Fruit fly (Drosophila melanogaster) Kc167 (cell line): Measurements from ENCODE around the gene CG12301.

Experiments used
- Myc ChIP-seq: fragments of >200 bp; optimal IDR thresholded peaks from 2 replicates; lab custom pipeline; 2017; ENCODE audit warnings: missing external identifiers
- Sin3A ChIP-seq: fragments of >200 bp; optimal IDR thresholded peaks from 2 replicates; lab custom pipeline; 2018; ENCODE audit warnings: missing external identifiers
- h ChIP-seq: fragments of >200 bp; optimal IDR thresholded peaks from 3 replicates; lab custom pipeline; 2018; ENCODE audit warnings: missing external identifiers
- insv ChIP-seq: fragments of >200 bp; optimal IDR thresholded peaks from 3 replicates; lab custom pipeline; 2018; ENCODE audit warnings: missing external identifiers
- psq ChIP-seq: fragments of >200 bp; optimal IDR thresholded peaks from 2 replicates; lab custom pipeline; 2017; ENCODE audit warnings: missing external identifiers
- ttk ChIP-seq: sonication (Bioruptor generic); optimal IDR thresholded peaks from 2 replicates; lab custom pipeline; 2017; ENCODE audit warnings: missing external identifiers

CG12301 gene

dm6 chr3L:15538582-15539490, 41.8 kb upstream of the CG12301 start:
- TF ChIP-seq insv (lab: Kevin White, UChicago) (no peak), Sin3A (no peak)

DNA sequence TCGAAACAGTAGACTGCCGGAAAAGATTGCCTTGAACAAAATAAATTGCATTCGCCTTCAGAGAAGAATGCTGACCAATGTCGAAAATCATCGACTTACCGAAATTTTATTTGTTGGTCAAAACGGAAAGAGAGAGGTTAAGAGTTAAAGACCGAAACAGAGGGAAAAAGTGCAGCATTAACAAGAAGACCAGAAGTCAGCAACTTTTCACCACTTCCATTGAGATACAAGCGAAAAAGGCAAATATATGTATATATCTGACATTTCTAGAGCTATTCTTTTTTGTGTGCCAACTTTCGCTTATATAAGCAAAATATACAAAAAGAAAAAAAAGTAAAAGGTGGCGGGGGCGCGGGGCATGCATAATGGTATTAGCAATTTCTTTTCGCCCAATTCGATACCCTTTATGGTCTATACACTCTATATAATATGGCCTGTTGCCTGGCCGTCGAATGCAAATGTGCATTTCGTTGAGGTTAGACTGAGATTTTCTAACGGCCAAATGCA, 40.6 kb upstream of the CG12301 start:
- TF ChIP-seq ttk (lab: Kevin White, UChicago) (no peak), psq (lab: Kevin White, UChicago) (no peak), insv (lab: Kevin White, UChicago) (no peak), h (lab: Kevin White, UChicago) (no peak), Sin3A (no peak), Myc (lab: Kevin White, UChicago) (no peak)

dm6 chr3L:15540682-15541081, 39.9 kb upstream of the CG12301 start:
- TF ChIP-seq psq (lab: Kevin White, UChicago) = no peak
- no peak for TF ChIP-seq h (lab: Kevin White, UChicago)
- TF ChIP-seq ttk (lab: Kevin White, UChicago) = no peak
- no peak for TF ChIP-seq Sin3A

DNA sequence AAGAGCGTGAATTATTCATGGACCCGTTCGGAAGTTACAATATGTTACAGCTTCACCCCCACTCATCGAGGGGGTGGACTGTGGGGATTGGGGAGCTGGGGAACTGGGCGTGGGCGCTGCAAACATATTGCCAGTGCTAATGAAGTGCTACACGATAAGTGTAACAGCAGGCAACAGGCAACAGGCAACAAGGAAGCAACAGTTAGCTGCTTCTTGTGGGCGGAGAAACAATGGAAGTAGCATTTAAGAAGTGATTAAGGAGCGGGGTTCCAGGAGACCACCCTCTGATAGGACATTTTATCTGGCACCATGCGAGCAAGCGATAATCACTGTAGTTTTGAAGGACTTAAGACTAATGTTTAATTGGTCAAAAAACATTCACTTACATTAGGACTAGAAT, 39.3 kb upstream of the CG12301 start:
- TF ChIP-seq Sin3A (no peak), psq (lab: Kevin White, UChicago) (no peak), insv (lab: Kevin White, UChicago) (no peak), Myc (lab: Kevin White, UChicago) (no peak), h (lab: Kevin White, UChicago) (no peak), ttk (lab: Kevin White, UChicago) (no peak)

DNA sequence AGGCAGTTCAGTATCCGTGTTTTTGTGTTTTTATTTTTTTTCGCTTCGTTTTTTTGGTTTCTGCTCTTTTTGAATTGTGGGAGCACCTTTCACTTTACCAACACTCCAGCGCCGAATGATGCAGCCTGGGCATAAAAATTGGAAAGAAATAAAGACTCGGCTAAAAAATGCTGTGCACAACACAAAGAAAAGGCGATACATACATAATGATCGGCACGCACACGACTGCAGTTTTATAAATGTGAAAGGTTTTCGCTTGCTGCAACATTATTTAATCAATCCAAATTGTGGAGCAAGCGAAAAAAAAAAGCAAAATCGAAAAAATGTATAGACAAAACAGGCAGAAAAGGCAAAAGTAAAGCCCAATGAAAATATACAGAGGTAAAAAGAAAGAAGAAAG, 37.6 kb upstream of the CG12301 start:
- TF ChIP-seq h (lab: Kevin White, UChicago) (no peak), ttk (lab: Kevin White, UChicago) (no peak), psq (lab: Kevin White, UChicago) (no peak), insv (lab: Kevin White, UChicago) (no peak), Sin3A (no peak), Myc (lab: Kevin White, UChicago) (no peak)

DNA sequence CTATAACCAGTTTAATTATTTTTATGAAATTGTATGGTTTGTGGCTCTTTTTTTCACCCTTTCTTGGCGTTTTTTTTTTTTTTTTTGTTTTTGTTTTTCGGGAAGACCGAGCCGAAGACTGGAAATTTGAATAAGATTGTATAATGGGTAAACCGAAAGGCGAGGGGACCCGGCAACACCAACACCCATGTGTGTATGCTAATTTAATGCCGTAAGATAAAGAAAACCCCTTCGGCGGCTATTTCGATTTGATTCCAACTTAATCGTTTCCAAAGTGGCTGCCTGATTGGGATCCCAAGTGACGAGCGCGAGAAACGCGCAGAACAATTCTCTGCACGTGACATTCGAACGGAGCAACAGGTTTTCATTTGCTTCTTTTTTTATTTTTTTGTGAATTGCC, 37.1 kb upstream of the CG12301 start:
- no peak for TF ChIP-seq h (lab: Kevin White, UChicago)
- no peak for TF ChIP-seq Myc (lab: Kevin White, UChicago)
- no peak for TF ChIP-seq psq (lab: Kevin White, UChicago)
- no peak for TF ChIP-seq insv (lab: Kevin White, UChicago)
- no peak for TF ChIP-seq ttk (lab: Kevin White, UChicago)
- no peak for TF ChIP-seq Sin3A

DNA sequence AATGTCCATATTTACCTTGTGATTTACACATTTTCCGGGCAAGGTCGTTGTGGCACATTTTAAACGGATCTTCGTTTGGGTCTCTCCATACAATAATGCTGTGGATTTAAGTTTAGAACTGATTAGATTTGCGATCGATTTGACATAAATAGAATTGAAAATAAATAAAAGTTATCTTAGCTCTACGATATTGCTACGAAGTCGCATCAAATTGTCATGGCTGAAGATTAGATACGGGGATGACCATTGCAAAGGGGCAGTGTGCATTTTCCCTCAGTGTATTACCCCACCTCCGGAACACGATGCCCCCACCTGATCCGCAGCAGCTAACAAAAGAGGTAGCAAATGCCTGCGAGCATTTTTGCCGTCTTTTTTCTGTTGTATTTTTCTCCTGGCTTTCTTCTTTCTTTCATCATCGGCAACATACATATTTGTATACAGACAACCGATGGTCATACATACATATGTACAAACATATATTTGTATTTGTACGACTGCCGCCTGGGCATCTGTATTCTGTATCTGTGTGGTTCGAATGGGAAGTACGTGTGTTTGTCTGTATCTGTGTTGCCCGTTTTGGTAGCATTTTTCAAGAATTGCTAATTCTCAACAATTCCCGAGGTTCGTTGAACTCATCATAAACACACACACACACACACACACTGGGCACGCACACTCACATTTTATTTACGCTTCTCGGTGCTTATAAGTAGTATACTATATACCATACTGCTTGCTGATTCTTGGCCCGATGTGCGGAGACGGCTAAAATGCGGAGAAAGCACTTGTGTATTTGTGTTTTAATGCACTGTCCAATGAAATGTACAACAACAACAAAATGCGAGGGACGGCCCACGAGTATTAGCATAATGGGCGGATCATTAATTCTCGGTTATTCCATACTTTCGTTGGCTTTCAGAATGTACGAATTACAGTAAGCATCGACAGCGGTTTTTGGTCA, 35.9 kb upstream of the CG12301 start:
- TF ChIP-seq ttk (lab: Kevin White, UChicago) = no peak
- TF ChIP-seq insv (lab: Kevin White, UChicago) = no peak
- no peak for TF ChIP-seq psq (lab: Kevin White, UChicago)
- TF ChIP-seq Myc (lab: Kevin White, UChicago) = no peak
- no peak for TF ChIP-seq h (lab: Kevin White, UChicago)
- TF ChIP-seq Sin3A = no peak

DNA sequence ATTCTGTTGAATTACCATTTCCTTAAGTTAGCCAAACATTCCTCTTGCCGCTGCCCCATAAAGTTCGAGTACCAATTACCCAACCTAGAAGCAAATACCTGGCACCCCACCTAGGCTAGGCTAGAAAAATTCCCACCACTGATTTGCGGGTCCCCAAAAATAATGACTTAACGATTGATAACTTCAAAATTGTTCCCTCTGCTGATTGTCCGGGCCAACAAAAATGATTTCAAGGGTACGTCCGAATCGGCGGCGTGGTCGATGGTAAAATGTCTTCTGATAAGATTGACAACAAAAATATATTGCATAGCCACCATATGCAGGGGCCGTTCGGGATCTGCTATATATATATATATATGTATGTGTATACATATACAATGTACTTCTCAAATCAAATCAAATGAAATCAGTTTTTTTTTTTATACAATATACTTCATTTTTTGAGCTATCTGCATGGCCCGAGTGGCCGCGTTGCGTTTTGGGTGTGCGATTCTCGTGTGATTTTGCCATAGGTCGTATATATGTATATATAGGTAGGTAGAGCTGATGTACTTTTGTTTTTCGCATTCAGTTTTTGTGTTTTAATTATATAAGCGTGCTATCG, 33.3 kb upstream of the CG12301 start:
- TF ChIP-seq psq (lab: Kevin White, UChicago) = no peak
- TF ChIP-seq insv (lab: Kevin White, UChicago) = no peak
- TF ChIP-seq Sin3A = no peak
- TF ChIP-seq Myc (lab: Kevin White, UChicago) = no peak
- TF ChIP-seq ttk (lab: Kevin White, UChicago) = no peak
- no peak for TF ChIP-seq h (lab: Kevin White, UChicago)

DNA sequence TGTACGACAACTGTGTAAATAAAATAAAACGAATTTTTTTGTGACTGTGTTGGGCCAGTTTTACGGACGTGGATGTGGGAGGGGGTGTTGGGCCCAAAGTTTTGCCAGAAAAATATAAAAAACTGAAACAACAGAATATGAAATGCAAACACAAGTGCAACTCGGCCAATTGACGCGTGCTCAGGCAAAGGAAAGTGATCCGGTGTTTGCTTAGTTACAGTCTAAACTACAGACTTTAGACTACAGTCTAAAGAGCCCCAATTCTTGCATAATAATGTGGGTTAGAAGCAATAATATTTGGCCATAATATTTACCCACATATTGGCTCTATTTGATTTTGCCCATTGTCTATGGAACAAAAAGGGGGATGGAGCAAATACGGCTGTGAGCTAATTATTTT, 31.8 kb upstream of the CG12301 start:
- no peak for TF ChIP-seq insv (lab: Kevin White, UChicago)
- TF ChIP-seq psq (lab: Kevin White, UChicago) = no peak
- TF ChIP-seq Sin3A = no peak
- TF ChIP-seq Myc (lab: Kevin White, UChicago) = no peak
- TF ChIP-seq ttk (lab: Kevin White, UChicago) = no peak
- no peak for TF ChIP-seq h (lab: Kevin White, UChicago)

- TF ChIP-seq Myc (lab: Kevin White, UChicago) = no peak
- no peak for TF ChIP-seq ttk (lab: Kevin White, UChicago)
- TF ChIP-seq insv (lab: Kevin White, UChicago) = no peak
- TF ChIP-seq h (lab: Kevin White, UChicago) = no peak
- no peak for TF ChIP-seq psq (lab: Kevin White, UChicago)
- TF ChIP-seq Sin3A = no peak
Observed at dm6 chr3L:15553993-15554644, 26.5 kb upstream of the CG12301 start, which contains the start of gene AGO2. Gene AGO2 (plus strand): TSS chr3L:15554113.

DNA sequence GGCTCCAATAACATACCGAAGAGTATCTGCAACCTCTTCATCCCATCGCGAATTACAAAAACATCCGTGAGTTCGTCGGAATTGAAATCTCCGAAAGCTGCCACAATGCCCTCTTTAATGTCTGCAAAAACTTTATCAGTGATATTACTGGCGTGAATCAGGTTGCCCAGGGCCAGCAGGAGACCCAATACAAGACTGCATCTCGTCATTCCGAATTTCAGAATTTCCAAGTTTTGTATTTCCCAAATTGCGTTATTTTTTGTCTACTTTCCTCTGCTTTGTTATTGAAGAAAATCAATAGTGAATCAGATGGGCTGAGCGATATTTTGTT, 17.9 kb upstream of the CG12301 start:
- no peak for TF ChIP-seq ttk (lab: Kevin White, UChicago)
- no peak for TF ChIP-seq Myc (lab: Kevin White, UChicago)
- TF ChIP-seq psq (lab: Kevin White, UChicago) = no peak
- no peak for TF ChIP-seq Sin3A
- TF ChIP-seq insv (lab: Kevin White, UChicago) = no peak
